Worm (Caenorhabditis elegans) whole organism, midembryonic: ENCODE measurements around the gene ZK896.1.
"Not testable (repeated sequence)": the region's sequence is repeated elsewhere in the genome, so short reads cannot be mapped to it uniquely, and the experiment has no call there.

Source experiments
- T22C8.4 ChIP-seq: fragments of 200-800 bp; sonication (Bioruptor generic); IDR thresholded peaks from 2 replicates; pipeline ENCODE4 v1.3.6; 2022; ENCODE audit warnings: missing genetic modification characterization, missing compliant biosample characterization
- cog-1 ChIP-seq: sonication (generic microtip); optimal IDR thresholded peaks from 2 replicates; lab custom pipeline; 2016; ENCODE audit warnings: missing genetic modification characterization, missing compliant biosample characterization
- flt-1 ChIP-seq: fragments of 200-800 bp; sonication (Bioruptor generic); IDR thresholded peaks from 2 replicates; pipeline ENCODE4 v1.3.6; 2022; ENCODE audit warnings: missing genetic modification characterization, missing compliant biosample characterization
- klf-2 ChIP-seq: fragments of 200-800 bp; sonication (Bioruptor generic); conservative IDR thresholded peaks from 2 replicates; pipeline ENCODE4 v1.3.6; 2022; ENCODE audit warnings: missing genetic modification reagents, missing genetic modification characterization, missing compliant biosample characterization
- med-1 ChIP-seq: sonication (generic microtip); optimal IDR thresholded peaks from 2 replicates; lab custom pipeline; 2017; ENCODE audit warnings: missing genetic modification characterization, mild to moderate bottlenecking, missing compliant biosample characterization, antibody characterized with exemption, missing genetic modification reagents; ENCODE audit not compliant: insufficient read depth
- ref-1 ChIP-seq: fragments of 200-800 bp; sonication (Bioruptor generic); conservative IDR thresholded peaks from 2 replicates; pipeline ENCODE4 v1.3.6; 2022; ENCODE audit warnings: missing genetic modification reagents, missing genetic modification characterization, missing compliant biosample characterization
- tab-1 ChIP-seq: fragments of 200-800 bp; sonication (Bioruptor generic); IDR thresholded peaks from 2 replicates; pipeline ENCODE4 v1.3.6; 2022; ENCODE audit warnings: missing genetic modification characterization, missing compliant biosample characterization
- ztf-23 ChIP-seq: fragments of 200-800 bp; sonication (Bioruptor generic); IDR thresholded peaks from 2 replicates; pipeline ENCODE4 v1.3.6; 2022; ENCODE audit warnings: missing genetic modification reagents, missing genetic modification characterization, missing compliant biosample characterization
- ztf-29 ChIP-seq: fragments of 200-800 bp; sonication (Bioruptor generic); IDR thresholded peaks from 2 replicates; pipeline ENCODE4 v1.3.6; 2022; ENCODE audit warnings: missing genetic modification reagents, missing genetic modification characterization, missing compliant biosample characterization

The ZK896.1 gene

ce11 chrIV:12875260-12875659, at the start of gene ZK896.1:
TSS of gene ZK896.1 (minus strand) at chrIV:12875360.
- TF ChIP-seq med-1; flt-1 (GFP tag; lab: Robert Waterston, UW); T22C8.4: not testable (repeated sequence)

ce11 chrIV:12924332-12924731, 49.2 kb upstream of the ZK896.1 start, which contains the start of gene srlf-4:
TSS of gene srlf-4 (minus strand) at chrIV:12924432.
- TF ChIP-seq flt-1 (GFP tag; lab: Robert Waterston, UW) (no peak), tab-1 (no peak), ref-1 (GFP tag; lab: Robert Waterston, UW) (no peak), T22C8.4 (no peak), med-1 (no peak), klf-2 (GFP tag; lab: Robert Waterston, UW) (no peak), cog-1 (no peak), ztf-23 (GFP tag; lab: Robert Waterston, UW) (no peak)

ce11 chrIV:12921027-12921426, 45.9 kb upstream of the ZK896.1 start, which contains the start of gene C32H11.4:
TSS of gene C32H11.4 (plus strand) at chrIV:12921264.
- TF ChIP-seq klf-2 (GFP tag; lab: Robert Waterston, UW) (no peak), med-1 (no peak), flt-1 (GFP tag; lab: Robert Waterston, UW) (no peak), ref-1 (GFP tag; lab: Robert Waterston, UW) (no peak), ztf-23 (GFP tag; lab: Robert Waterston, UW) (no peak), cog-1 (no peak), ztf-29 (GFP tag; lab: Robert Waterston, UW) (no peak), tab-1 (no peak), T22C8.4 (no peak)

ce11 chrIV:12920553-12920952, 45.4 kb upstream of the ZK896.1 start:
- TF ChIP-seq tab-1 (no peak), ztf-23 (GFP tag; lab: Robert Waterston, UW) (no peak), cog-1 (no peak)

- TF ChIP-seq med-1 = no peak
- TF ChIP-seq ztf-23 (GFP tag; lab: Robert Waterston, UW) = no peak
- no peak for TF ChIP-seq klf-2 (GFP tag; lab: Robert Waterston, UW)
- TF ChIP-seq cog-1 = no peak
- no peak for TF ChIP-seq ref-1 (GFP tag; lab: Robert Waterston, UW)
- no peak for TF ChIP-seq T22C8.4
- no peak for TF ChIP-seq tab-1
- no peak for TF ChIP-seq flt-1 (GFP tag; lab: Robert Waterston, UW)
Observed at ce11 chrIV:12918256-12918655, 43.1 kb upstream of the ZK896.1 start, which contains the start of gene C32H11.3. TSS of gene C32H11.3 (plus strand) at chrIV:12918556.

- TF ChIP-seq cog-1 (no peak), klf-2 (GFP tag; lab: Robert Waterston, UW) (no peak), ref-1 (GFP tag; lab: Robert Waterston, UW) (no peak), ztf-23 (GFP tag; lab: Robert Waterston, UW) (no peak), T22C8.4 (no peak), flt-1 (GFP tag; lab: Robert Waterston, UW) (no peak), tab-1 (no peak), ztf-29 (GFP tag; lab: Robert Waterston, UW) (no peak), med-1 (no peak)
Observed at ce11 chrIV:12915479-12915878, 40.3 kb upstream of the ZK896.1 start, which contains the start of gene srz-15. TSS of gene srz-15 (plus strand) at chrIV:12915779.

ce11 chrIV:12914532-12915019, 39.4 kb upstream of the ZK896.1 start, which contains the start of gene irg-6:
TSS of gene irg-6 (minus strand) at chrIV:12914969.
- TF ChIP-seq T22C8.4 = no peak
- no peak for TF ChIP-seq klf-2 (GFP tag; lab: Robert Waterston, UW)
- no peak for TF ChIP-seq ztf-23 (GFP tag; lab: Robert Waterston, UW)
- no peak for TF ChIP-seq flt-1 (GFP tag; lab: Robert Waterston, UW)
- no peak for TF ChIP-seq ref-1 (GFP tag; lab: Robert Waterston, UW)
- TF ChIP-seq tab-1 = no peak
- no peak for TF ChIP-seq cog-1
- TF ChIP-seq ztf-29 (GFP tag; lab: Robert Waterston, UW) = no peak

ce11 chrIV:12911990-12912389, 36.8 kb upstream of the ZK896.1 start, which contains the start of gene K08D8.5:
TSS of gene K08D8.5 (minus strand) at chrIV:12912129.
- TF ChIP-seq flt-1 (GFP tag; lab: Robert Waterston, UW) = no peak
- TF ChIP-seq med-1 = no peak
- no peak for TF ChIP-seq tab-1
- no peak for TF ChIP-seq T22C8.4
- no peak for TF ChIP-seq cog-1
- no peak for TF ChIP-seq ztf-29 (GFP tag; lab: Robert Waterston, UW)
- TF ChIP-seq klf-2 (GFP tag; lab: Robert Waterston, UW) = no peak
- no peak for TF ChIP-seq ztf-23 (GFP tag; lab: Robert Waterston, UW)

ce11 chrIV:12909871-12910270, 34.7 kb upstream of the ZK896.1 start, which contains the start of gene K08D8.4:
TSS of gene K08D8.4 (minus strand) at chrIV:12909998.
- no peak for TF ChIP-seq ztf-23 (GFP tag; lab: Robert Waterston, UW)
- no peak for TF ChIP-seq ref-1 (GFP tag; lab: Robert Waterston, UW)
- TF ChIP-seq T22C8.4 = no peak
- no peak for TF ChIP-seq cog-1
- TF ChIP-seq tab-1 = no peak
- no peak for TF ChIP-seq klf-2 (GFP tag; lab: Robert Waterston, UW)
- no peak for TF ChIP-seq flt-1 (GFP tag; lab: Robert Waterston, UW)
- no peak for TF ChIP-seq med-1
- no peak for TF ChIP-seq ztf-29 (GFP tag; lab: Robert Waterston, UW)

ce11 chrIV:12906529-12906928, 31.4 kb upstream of the ZK896.1 start, which contains the start of gene K08D8.3:
TSS of gene K08D8.3 (minus strand) at chrIV:12906659.
- TF ChIP-seq flt-1 (GFP tag; lab: Robert Waterston, UW) (no peak), tab-1 (no peak), med-1 (no peak), T22C8.4 (no peak), ref-1 (GFP tag; lab: Robert Waterston, UW) (no peak), klf-2 (GFP tag; lab: Robert Waterston, UW) (no peak)
